Worm (Caenorhabditis elegans): ENCODE results near the gene ule-5.

ule-5 gene

ce11 chrX:11878109-11878508 is 4.8 kb upstream of the ule-5 start, which contains the start of gene Y62H9A.2:
Gene Y62H9A.2 (minus strand): TSS chrX:11878209.
- TF ChIP-seq B0261.1 (tag; optimal IDR thresholded peaks at IDR 0.05) (no peak), ztf-6 (GFP tag; IDR thresholded peaks at IDR 0.05) (no peak), lin-40 (tag; optimal IDR thresholded peaks at IDR 0.05) (no peak), egl-44 (GFP tag; IDR thresholded peaks at IDR 0.05) (no peak), B0336.3 (GFP tag; IDR thresholded peaks at IDR 0.05) (no peak), attf-5 (GFP tag; optimal IDR thresholded peaks at IDR 0.05) (no peak), tbp1 (GFP tag; optimal IDR thresholded peaks at IDR 0.05) (no peak), rpc-1 (optimal IDR thresholded peaks at IDR 0.05) (no peak), rpc-1 (tag; optimal IDR thresholded peaks at IDR 0.05) (no peak), cebp-1 (GFP tag; IDR thresholded peaks at IDR 0.05) (no peak), cebp-1 (tag; optimal IDR thresholded peaks at IDR 0.05) (no peak), nhr-27 (tag; optimal IDR thresholded peaks at IDR 0.05) (no peak)

ce11 chrX:11879871-11880270 is 3.1 kb upstream of the ule-5 start, which contains the start of the genes Y62H9A.3 and Y62H9A.4:
Gene Y62H9A.3 (minus strand): TSS chrX:11879971.
Gene Y62H9A.4 (plus strand): TSS chrX:11880126.
- TF ChIP-seq nfya-1 (tag; optimal IDR thresholded peaks at IDR 0.05; ENCODE audit: borderline replicate concordance, insufficient read depth) (no peak), F57A8.1 (GFP tag; optimal IDR thresholded peaks at IDR 0.05) (no peak), repo-1 (tag; optimal IDR thresholded peaks at IDR 0.05) (no peak), nhr-27 (tag; optimal IDR thresholded peaks at IDR 0.05) (no peak), bed-1 (GFP tag; IDR thresholded peaks at IDR 0.05) (no peak), Y53G8AR.9 (GFP tag; conservative IDR thresholded peaks at IDR 0.05) (no peak), pha-4 (tag; optimal IDR thresholded peaks at IDR 0.05) (no peak), mes-4 (tag; optimal IDR thresholded peaks at IDR 0.05) (no peak), tbp1 (GFP tag; optimal IDR thresholded peaks at IDR 0.05) (no peak), rcor-1 (GFP tag; IDR thresholded peaks at IDR 0.05) (no peak), ceh-100 (GFP tag; IDR thresholded peaks at IDR 0.05) (no peak), dox-1 (GFP tag; IDR thresholded peaks at IDR 0.05) (no peak), Y53F4B.3 (GFP tag; IDR thresholded peaks at IDR 0.05) (no peak)

ce11 chrX:11885577-11885976 is 2.6 kb downstream of the ule-5 start, which contains the start of gene Y62H9A.7:
Gene Y62H9A.7 (minus strand): TSS chrX:11885677.
- no peak for TF ChIP-seq ama-1 (optimal IDR thresholded peaks at IDR 0.05)
- no peak for TF ChIP-seq ama-1 (GFP tag; optimal IDR thresholded peaks at IDR 0.05)
- TF ChIP-seq nhr-120 (GFP tag; IDR thresholded peaks at IDR 0.05) = no peak
- TF ChIP-seq him-1 (tag; optimal IDR thresholded peaks at IDR 0.05) = no peak
- TF ChIP-seq bed-1 (GFP tag; IDR thresholded peaks at IDR 0.05) = no peak
- TF ChIP-seq hrde-1 (tag; optimal IDR thresholded peaks at IDR 0.05; ENCODE audit: borderline replicate concordance) = no peak
- no peak for TF ChIP-seq sptf-2 (GFP tag; optimal IDR thresholded peaks at IDR 0.05)
- TF ChIP-seq hsf-1 (GFP tag; IDR thresholded peaks at IDR 0.05) = no peak
- no peak for TF ChIP-seq mes-4 (tag; optimal IDR thresholded peaks at IDR 0.05)
- no peak for TF ChIP-seq egl-18 (GFP tag; IDR thresholded peaks at IDR 0.05)
- no peak for TF ChIP-seq Y53F4B.3 (GFP tag; IDR thresholded peaks at IDR 0.05)
- TF ChIP-seq Y53G8AR.9 (GFP tag; conservative IDR thresholded peaks at IDR 0.05) = no peak
- TF ChIP-seq F23B12.7 (tag; optimal IDR thresholded peaks at IDR 0.05; ENCODE audit: insufficient read depth) = no peak
- TF ChIP-seq die-1 (tag; optimal IDR thresholded peaks at IDR 0.05) = no peak

- TF ChIP-seq zfh-2 (GFP tag; conservative IDR thresholded peaks at IDR 0.05) = no peak
- no peak for TF ChIP-seq mxl-1 (tag; optimal IDR thresholded peaks at IDR 0.05)
- no peak for TF ChIP-seq egrh-3 (GFP tag; IDR thresholded peaks at IDR 0.05)
- no peak for TF ChIP-seq C06A6.2 (GFP tag; conservative IDR thresholded peaks at IDR 0.05)
- TF ChIP-seq madf-6 (GFP tag; IDR thresholded peaks at IDR 0.05) = no peak
- TF ChIP-seq F23B12.7 (tag; optimal IDR thresholded peaks at IDR 0.05; ENCODE audit: insufficient read depth) = no peak
These were observed 9.4 kb downstream of the ule-5 start, which contains the start of gene Y62H9A.8 for ce11 chrX:11892328-11892727. Gene Y62H9A.8 (minus strand): TSS chrX:11892428.

All from whole organism, young adult.